Worm (Caenorhabditis elegans) whole organism, late embryonic: ENCODE results near the gene F53F8.5.

ENCODE experiments used
- K02D7.2 ChIP-seq: sonication (generic microtip); optimal IDR thresholded peaks from 2 replicates; lab custom pipeline; 2017; ENCODE audit warnings: mild to moderate bottlenecking, missing genetic modification characterization, missing compliant biosample characterization
- K09A11.1 ChIP-seq: sonication (generic microtip); optimal IDR thresholded peaks from 2 replicates; lab custom pipeline; 2017; ENCODE audit warnings: antibody characterized with exemption, mild to moderate bottlenecking, missing genetic modification characterization, missing compliant biosample characterization; ENCODE audit not compliant: insufficient read depth
- T23F11.4 ChIP-seq: fragments of 200-800 bp; sonication (Bioruptor generic); optimal IDR thresholded peaks from 2 replicates; lab custom pipeline; 2018; ENCODE audit warnings: mild to moderate bottlenecking, missing genetic modification characterization, missing compliant biosample characterization
- ahr-1 ChIP-seq: sonication (generic microtip); optimal IDR thresholded peaks from 2 replicates; lab custom pipeline; 2016; ENCODE audit warnings: missing genetic modification characterization, missing compliant biosample characterization
- ama-1 ChIP-seq: fragments of 150-350 bp; optimal IDR thresholded peaks from 2 replicates; lab custom pipeline; 2014
- ceh-14 ChIP-seq: sonication (generic microtip); optimal IDR thresholded peaks from 2 replicates; lab custom pipeline; 2016; ENCODE audit warnings: missing genotype, missing genetic modification characterization, missing compliant biosample characterization
- ceh-2 ChIP-seq: sonication (generic microtip); optimal IDR thresholded peaks from 2 replicates; lab custom pipeline; 2016; ENCODE audit warnings: missing genotype, missing genetic modification characterization, missing compliant biosample characterization
- ceh-22 ChIP-seq: sonication (generic microtip); optimal IDR thresholded peaks from 2 replicates; lab custom pipeline; 2017; ENCODE audit warnings: missing biosample characterization, missing genetic modification characterization
- ceh-24 ChIP-seq: sonication (generic microtip); optimal IDR thresholded peaks from 2 replicates; lab custom pipeline; 2016; ENCODE audit warnings: mild to moderate bottlenecking, missing genetic modification characterization, missing compliant biosample characterization
- ceh-31 ChIP-seq: sonication (generic microtip); optimal IDR thresholded peaks from 2 replicates; lab custom pipeline; 2016; ENCODE audit warnings: missing genetic modification characterization, missing compliant biosample characterization
- ceh-34 ChIP-seq: sonication (generic microtip); optimal IDR thresholded peaks from 2 replicates; lab custom pipeline; 2016; ENCODE audit warnings: mild to moderate bottlenecking, missing genetic modification characterization, missing compliant biosample characterization
- ceh-6 ChIP-seq: fragments of 200-800 bp; sonication (Bioruptor generic); optimal IDR thresholded peaks from 2 replicates; lab custom pipeline; 2018; ENCODE audit warnings: mild to moderate bottlenecking, missing genetic modification characterization, missing compliant biosample characterization
- dmd-4 ChIP-seq: sonication (generic microtip); optimal IDR thresholded peaks from 2 replicates; lab custom pipeline; 2016; ENCODE audit warnings: borderline replicate concordance, missing genetic modification characterization, missing compliant biosample characterization
- dve-1 ChIP-seq: sonication (generic microtip); optimal IDR thresholded peaks from 2 replicates; lab custom pipeline; 2017; ENCODE audit warnings: antibody characterized with exemption, mild to moderate bottlenecking, missing genetic modification characterization, missing compliant biosample characterization
- ets-4 ChIP-seq: sonication (generic microtip); optimal IDR thresholded peaks from 2 replicates; lab custom pipeline; 2016; ENCODE audit warnings: missing genetic modification characterization, missing compliant biosample characterization
- eyg-1 ChIP-seq: sonication (generic microtip); optimal IDR thresholded peaks from 2 replicates; lab custom pipeline; 2016; ENCODE audit warnings: missing genotype, missing genetic modification characterization, missing compliant biosample characterization
- fkh-10 ChIP-seq: fragments of 150-350 bp; optimal IDR thresholded peaks from 2 replicates; lab custom pipeline; 2014; ENCODE audit warnings: missing biosample characterization, missing genetic modification reagents, missing genetic modification characterization
- gmeb-2 ChIP-seq: sonication (generic microtip); optimal IDR thresholded peaks from 2 replicates; lab custom pipeline; 2016; ENCODE audit warnings: missing genetic modification characterization, inconsistent platforms, missing compliant biosample characterization
- hlh-13 ChIP-seq: fragments of 200-800 bp; sonication (Bioruptor generic); optimal IDR thresholded peaks from 2 replicates; lab custom pipeline; 2018; ENCODE audit warnings: mild to moderate bottlenecking, missing genetic modification characterization, missing compliant biosample characterization
- hlh-30 ChIP-seq: sonication (generic microtip); optimal IDR thresholded peaks from 2 replicates; lab custom pipeline; 2017; ENCODE audit warnings: antibody characterized with exemption, missing genetic modification characterization, missing compliant biosample characterization; ENCODE audit not compliant: insufficient read depth
- hlh-8 ChIP-seq: sonication (generic microtip); optimal IDR thresholded peaks from 2 replicates; lab custom pipeline; 2016; ENCODE audit warnings: missing genotype, missing genetic modification characterization, missing compliant biosample characterization
- lim-6 ChIP-seq: sonication (generic microtip); optimal IDR thresholded peaks from 2 replicates; lab custom pipeline; 2016; ENCODE audit warnings: missing genetic modification characterization, missing compliant biosample characterization
- mec-3 ChIP-seq: sonication (generic microtip); optimal IDR thresholded peaks from 2 replicates; lab custom pipeline; 2016; ENCODE audit warnings: borderline replicate concordance, missing genetic modification characterization, missing compliant biosample characterization
- npax-4 ChIP-seq: sonication (generic microtip); optimal IDR thresholded peaks from 2 replicates; lab custom pipeline; 2016; ENCODE audit warnings: missing genetic modification characterization, missing compliant biosample characterization
- pat-9 ChIP-seq: fragments of 200-800 bp; sonication (Bioruptor generic); optimal IDR thresholded peaks from 2 replicates; lab custom pipeline; 2018; ENCODE audit warnings: mild to moderate bottlenecking, missing genetic modification characterization, moderate library complexity, missing compliant biosample characterization
- pax-1 ChIP-seq: fragments of 150-350 bp; optimal IDR thresholded peaks from 2 replicates; lab custom pipeline; 2014; ENCODE audit warnings: missing biosample characterization, missing genetic modification characterization
- pha-2 ChIP-seq: sonication (generic microtip); optimal IDR thresholded peaks from 2 replicates; lab custom pipeline; 2017; ENCODE audit warnings: mild to moderate bottlenecking, missing genetic modification characterization, missing compliant biosample characterization
- pha-4 ChIP-seq: fragments of 150-350 bp; optimal IDR thresholded peaks from 2 replicates; lab custom pipeline; 2018; ENCODE audit warnings: missing biosample characterization, missing genetic modification reagents, missing genetic modification characterization
- ref-2 ChIP-seq: sonication (generic microtip); optimal IDR thresholded peaks from 2 replicates; lab custom pipeline; 2016; ENCODE audit warnings: missing genetic modification characterization, missing compliant biosample characterization
- rnt-1 ChIP-seq: sonication (generic microtip); optimal IDR thresholded peaks from 2 replicates; lab custom pipeline; 2016; ENCODE audit warnings: missing genetic modification characterization, missing compliant biosample characterization
- sdc-2 ChIP-seq: sonication (generic microtip); optimal IDR thresholded peaks from 2 replicates; lab custom pipeline; 2016; ENCODE audit warnings: missing genotype, missing genetic modification characterization, missing compliant biosample characterization
- sox-2 ChIP-seq: fragments of 200-800 bp; sonication (Bioruptor generic); IDR thresholded peaks from 2 replicates; pipeline ENCODE4 v1.3.6; 2022; ENCODE audit warnings: missing genetic modification reagents, missing genetic modification characterization, missing compliant biosample characterization
- sox-4 ChIP-seq: sonication (generic microtip); optimal IDR thresholded peaks from 2 replicates; lab custom pipeline; 2017; ENCODE audit warnings: mild to moderate bottlenecking, missing genetic modification characterization, inconsistent platforms, missing compliant biosample characterization
- syd-9 ChIP-seq: sonication (generic microtip); optimal IDR thresholded peaks from 2 replicates; lab custom pipeline; 2016; ENCODE audit warnings: mild to moderate bottlenecking, missing genetic modification characterization, moderate library complexity, missing compliant biosample characterization
- tbx-2 ChIP-seq: sonication (generic microtip); optimal IDR thresholded peaks from 2 replicates; lab custom pipeline; 2016; ENCODE audit warnings: missing genetic modification characterization, missing compliant biosample characterization
- tbx-7 ChIP-seq: sonication (generic microtip); optimal IDR thresholded peaks from 2 replicates; lab custom pipeline; 2016; ENCODE audit warnings: missing genotype, missing genetic modification characterization, missing compliant biosample characterization
- ttx-3 ChIP-seq: sonication (generic microtip); optimal IDR thresholded peaks from 2 replicates; lab custom pipeline; 2016; ENCODE audit warnings: missing genetic modification reagents, missing genetic modification characterization, missing compliant biosample characterization
- unc-3 ChIP-seq, 2 experiments: fragments of 200-800 bp in 1 of 2; sonication (Bioruptor generic) in 1 of 2; sonication (generic microtip) in 1 of 2; conservative IDR thresholded peaks in 1 of 2; optimal IDR thresholded peaks in 1 of 2; 2 replicates each; pipeline versions ENCODE4 v1.3.6 to Lab custom; 2016 to 2022; ENCODE audit warnings: missing compliant biosample characterization in 2 of 2, missing genetic modification characterization in 2 of 2, missing genetic modification reagents in 1 of 2
- zip-5 ChIP-seq: sonication (generic microtip); optimal IDR thresholded peaks from 2 replicates; lab custom pipeline; 2016; ENCODE audit warnings: missing genetic modification characterization, missing compliant biosample characterization
- ztf-16 ChIP-seq: sonication (generic microtip); optimal IDR thresholded peaks from 2 replicates; lab custom pipeline; 2017; ENCODE audit warnings: missing genetic modification characterization, missing compliant biosample characterization

Gene F53F8.5

ce11 chrV:20682309-20682708 is 21.5 kb downstream of the F53F8.5 start:
- TF ChIP-seq ama-1: no peak
- no peak for TF ChIP-seq dmd-4

ce11 chrV:20681824-20682223 is 22.0 kb downstream of the F53F8.5 start:
- TF ChIP-seq ceh-6 (no peak), K09A11.1 (no peak), ref-2 (tag; lab: Kevin White, UChicago) (peak; percentile 8), ttx-3 (no peak), tbx-2 (no peak), hlh-13 (GFP tag; lab: Kevin White, UChicago) (no peak)

ce11 chrV:20681120-20681519 is 22.7 kb downstream of the F53F8.5 start, which contains the start of gene srsx-35:
Gene srsx-35, plus strand, starts transcription at chrV:20681420.
- TF ChIP-seq ceh-31 (tag; lab: Kevin White, UChicago) (no peak), ceh-34 (tag; lab: Kevin White, UChicago) (no peak), K09A11.1 (no peak), pax-1 (tag; lab: Kevin White, UChicago) (no peak)

ce11 chrV:20680189-20680588 is 23.7 kb downstream of the F53F8.5 start:
- no peak for TF ChIP-seq pax-1 (tag; lab: Kevin White, UChicago)
- TF ChIP-seq tbx-7 (tag; lab: Kevin White, UChicago): no peak
- TF ChIP-seq ets-4 (tag; lab: Kevin White, UChicago): no peak
- TF ChIP-seq eyg-1 (tag; lab: Kevin White, UChicago): no peak
- TF ChIP-seq dmd-4: no peak
- no peak for TF ChIP-seq syd-9 (tag; lab: Kevin White, UChicago)
- TF ChIP-seq gmeb-2: no peak
- TF ChIP-seq npax-4 (tag; lab: Kevin White, UChicago): no peak
- no peak for TF ChIP-seq pat-9 (tag; lab: Kevin White, UChicago)
- TF ChIP-seq ztf-16 (tag; lab: Kevin White, UChicago): no peak
- no peak for TF ChIP-seq rnt-1 (tag; lab: Kevin White, UChicago)
- TF ChIP-seq K02D7.2 (tag; lab: Kevin White, UChicago): no peak
- no peak for TF ChIP-seq mec-3 (tag; lab: Kevin White, UChicago)
- no peak for TF ChIP-seq sdc-2
- no peak for TF ChIP-seq ceh-24 (tag; lab: Kevin White, UChicago)
- no peak for TF ChIP-seq unc-3 (GFP tag; conservative IDR thresholded peaks at IDR 0.05; lab: Robert Waterston, UW)
- no peak for TF ChIP-seq unc-3 (tag; optimal IDR thresholded peaks at IDR 0.05; lab: Kevin White, UChicago)
- TF ChIP-seq zip-5 (tag; lab: Kevin White, UChicago): no peak
- no peak for TF ChIP-seq pha-4 (tag; lab: Kevin White, UChicago)
- TF ChIP-seq ceh-6: no peak
- no peak for TF ChIP-seq ceh-31 (tag; lab: Kevin White, UChicago)

ce11 chrV:20670625-20671024 is 33.2 kb downstream of the F53F8.5 start:
- no peak for TF ChIP-seq ceh-14 (tag; lab: Kevin White, UChicago)
- no peak for TF ChIP-seq fkh-10 (GFP tag; lab: Kevin White, UChicago)
- no peak for TF ChIP-seq ceh-24 (tag; lab: Kevin White, UChicago)
- no peak for TF ChIP-seq tbx-7 (tag; lab: Kevin White, UChicago)
- TF ChIP-seq sdc-2: no peak
- no peak for TF ChIP-seq hlh-30 (tag; lab: Kevin White, UChicago)
- TF ChIP-seq hlh-8 (tag; lab: Kevin White, UChicago): no peak
- TF ChIP-seq dve-1 (tag; lab: Kevin White, UChicago): no peak

ce11 chrV:20666905-20667304 is 36.9 kb downstream of the F53F8.5 start, which contains the start of gene mlt-11:
Gene mlt-11, plus strand, starts transcription at chrV:20667205.
- TF ChIP-seq ceh-31 (tag; lab: Kevin White, UChicago): no peak
- TF ChIP-seq sox-2 (GFP tag; lab: Robert Waterston, UW): no peak
- no peak for TF ChIP-seq ztf-16 (tag; lab: Kevin White, UChicago)
- TF ChIP-seq gmeb-2: no peak
- TF ChIP-seq tbx-2: no peak
- no peak for TF ChIP-seq lim-6 (tag; lab: Kevin White, UChicago)
- TF ChIP-seq ceh-2 (tag; lab: Kevin White, UChicago): no peak
- TF ChIP-seq sdc-2: no peak
- TF ChIP-seq unc-3 (GFP tag; conservative IDR thresholded peaks at IDR 0.05; lab: Robert Waterston, UW): no peak
- TF ChIP-seq unc-3 (tag; optimal IDR thresholded peaks at IDR 0.05; lab: Kevin White, UChicago): no peak
- TF ChIP-seq ahr-1: no peak
- TF ChIP-seq dve-1 (tag; lab: Kevin White, UChicago): no peak
- no peak for TF ChIP-seq pha-2 (tag; lab: Kevin White, UChicago)
- TF ChIP-seq ceh-22 (tag; lab: Kevin White, UChicago): no peak
- no peak for TF ChIP-seq ref-2 (tag; lab: Kevin White, UChicago)
- no peak for TF ChIP-seq ceh-6
- no peak for TF ChIP-seq hlh-8 (tag; lab: Kevin White, UChicago)
- no peak for TF ChIP-seq sox-4 (tag; lab: Kevin White, UChicago)
- TF ChIP-seq T23F11.4 (GFP tag; lab: Kevin White, UChicago): no peak
- TF ChIP-seq, all 69 proteins: peak for 0
